Fruit fly (Drosophila melanogaster): ENCODE data around the gene Hexo2.

dm6 chrX:8743456-8743965 is 34.1 kb downstream of the Hexo2 start:
- TF ChIP-seq CG9705 (GFP tag; optimal IDR thresholded peaks at IDR 0.05) (no peak), h (GFP tag; optimal IDR thresholded peaks at IDR 0.05) (no peak), sage (GFP tag; optimal IDR thresholded peaks at IDR 0.05) (no peak), Abd-B (GFP tag; optimal IDR thresholded peaks at IDR 0.05) (no peak), OdsH (GFP tag; optimal IDR thresholded peaks at IDR 0.05) (no peak), Hr78 (GFP tag; optimal IDR thresholded peaks at IDR 0.05) (no peak), CrebA (GFP tag; optimal IDR thresholded peaks at IDR 0.05; ENCODE audit: borderline replicate concordance) (no peak), fru (GFP tag; optimal IDR thresholded peaks at IDR 0.05) (no peak), lola (GFP tag; optimal IDR thresholded peaks at IDR 0.05) (no peak), Rel (GFP tag; optimal IDR thresholded peaks at IDR 0.05) (no peak), Rel (tag; optimal IDR thresholded peaks at IDR 0.05) (no peak), Dif (GFP tag; optimal IDR thresholded peaks at IDR 0.05; ENCODE audit: partially characterized antibody) (no peak), rgr (GFP tag; optimal IDR thresholded peaks at IDR 0.05) (no peak), br (GFP tag; optimal IDR thresholded peaks at IDR 0.05) (no peak), Hnf4 (GFP tag; optimal IDR thresholded peaks at IDR 0.05) (no peak)
